3 worm cellular contexts compared by ENCODE assay signal in genomic region chrIV:12109743-12110142, ce11.
TF ChIP-seq lines count a peak whose summit lies in the region.

No protein-coding gene starts in this region.

TF ChIP-seq in whole organism, L4 larva, 104 proteins besides CTCF, POLR2A, EP300 and RAD21:
- TF ChIP-seq tra-1 (GFP tag; IDR thresholded peaks at IDR 0.05; lab: Robert Waterston, UW): 0 out of 2 replicates have a peak, but pooled peaks have one; percentile 19
- no peak for TF ChIP-seq nhr-6 (tag; optimal IDR thresholded peaks at IDR 0.05; lab: Kevin White, UChicago)

TF ChIP-seq in whole organism, mixed stage, embryonic, 35 proteins besides CTCF, POLR2A, EP300 and RAD21:
- TF ChIP-seq ces-1 (GFP tag; optimal IDR thresholded peaks at IDR 0.05; lab: Kevin White, UChicago) (no peak), zip-8 (tag; optimal IDR thresholded peaks at IDR 0.05; lab: Kevin White, UChicago) (peak; percentile 98)

TF ChIP-seq in whole organism, young adult, 124 proteins besides CTCF, POLR2A, EP300 and RAD21:
- TF ChIP-seq egl-44 (GFP tag; IDR thresholded peaks at IDR 0.05; lab: Robert Waterston, UW) (no peak), lin-40 (tag; optimal IDR thresholded peaks at IDR 0.05; lab: Kevin White, UChicago) (peak; percentile 34)
